Worm (Caenorhabditis elegans) whole organism, L2 larva: ENCODE results near the gene ugt-48.

Experiments
- C34F6.9 ChIP-seq: fragments of 150-350 bp; optimal IDR thresholded peaks from 2 replicates; lab custom pipeline; 2014; ENCODE audit warnings: missing biosample characterization, missing genetic modification characterization
- F13H6.1 ChIP-seq: sonication (generic microtip); optimal IDR thresholded peaks from 2 replicates; lab custom pipeline; 2016; ENCODE audit warnings: missing genetic modification characterization, missing compliant biosample characterization
- R02D3.7 ChIP-seq: fragments of 150-350 bp; optimal IDR thresholded peaks from 2 replicates; lab custom pipeline; 2014; ENCODE audit warnings: missing biosample characterization, missing genetic modification characterization
- Y55F3AM.14 ChIP-seq: fragments of 200-800 bp; sonication (Bioruptor generic); optimal IDR thresholded peaks from 2 replicates; lab custom pipeline; 2018; ENCODE audit warnings: mild to moderate bottlenecking, missing genetic modification characterization, missing compliant biosample characterization
- ZK546.5 ChIP-seq: sonication (generic microtip); optimal IDR thresholded peaks from 2 replicates; lab custom pipeline; 2017; ENCODE audit warnings: missing biosample characterization, missing genetic modification characterization
- ama-1 ChIP-seq: fragments of 150-350 bp; optimal IDR thresholded peaks from 2 replicates; lab custom pipeline; 2018; ENCODE audit warnings: inconsistent platforms
- blmp-1 ChIP-seq: sonication (generic microtip); optimal IDR thresholded peaks from 2 replicates; lab custom pipeline; 2017; ENCODE audit warnings: missing genetic modification characterization, mild to moderate bottlenecking, missing compliant biosample characterization, antibody characterized with exemption, moderate library complexity; ENCODE audit not compliant: insufficient read depth
- ceh-16 ChIP-seq: fragments of 150-350 bp; optimal IDR thresholded peaks from 2 replicates; lab custom pipeline; 2014; ENCODE audit warnings: missing biosample characterization, missing genetic modification characterization
- crh-2 ChIP-seq: sonication (generic microtip); optimal IDR thresholded peaks from 2 replicates; lab custom pipeline; 2017; ENCODE audit warnings: missing biosample characterization, missing genetic modification characterization
- dmd-4 ChIP-seq: sonication (generic microtip); optimal IDR thresholded peaks from 2 replicates; lab custom pipeline; 2017; ENCODE audit warnings: missing biosample characterization, missing genetic modification characterization
- egl-27 ChIP-seq: sonication (generic microtip); optimal IDR thresholded peaks from 3 replicates; lab custom pipeline; 2017; ENCODE audit warnings: missing biosample characterization, missing genetic modification reagents, missing genetic modification characterization
- elt-1 ChIP-seq: fragments of 150-350 bp; optimal IDR thresholded peaks from 2 replicates; lab custom pipeline; 2014; ENCODE audit warnings: missing biosample characterization, missing genetic modification characterization
- fos-1 ChIP-seq: fragments of 150-350 bp; optimal IDR thresholded peaks from 2 replicates; lab custom pipeline; 2014; ENCODE audit warnings: missing biosample characterization, missing genetic modification characterization
- lin-39 ChIP-seq: fragments of 150-350 bp; optimal IDR thresholded peaks from 2 replicates; lab custom pipeline; 2014; ENCODE audit warnings: missing biosample characterization, missing genetic modification reagents, missing genetic modification characterization
- lsy-2 ChIP-seq, 2 experiments: fragments of 150-350 bp in 1 of 2; sonication (generic microtip) in 1 of 2; optimal IDR thresholded peaks; 2 replicates each; lab custom pipeline; 2014 to 2017; ENCODE audit warnings: missing biosample characterization in 2 of 2, missing genetic modification characterization in 2 of 2
- mab-5 ChIP-seq: fragments of 150-350 bp; optimal IDR thresholded peaks from 2 replicates; lab custom pipeline; 2014; ENCODE audit warnings: missing biosample characterization, missing genetic modification characterization
- nhr-10 ChIP-seq: sonication (generic microtip); optimal IDR thresholded peaks from 2 replicates; lab custom pipeline; 2017; ENCODE audit warnings: missing biosample characterization, missing genetic modification characterization
- nhr-11 ChIP-seq: fragments of 150-350 bp; optimal IDR thresholded peaks from 2 replicates; lab custom pipeline; 2014; ENCODE audit warnings: missing biosample characterization, missing genetic modification characterization
- nhr-12 ChIP-seq: fragments of 150-350 bp; optimal IDR thresholded peaks from 2 replicates; lab custom pipeline; 2014; ENCODE audit warnings: missing biosample characterization, missing genetic modification characterization
- nhr-129 ChIP-seq: fragments of 150-350 bp; optimal IDR thresholded peaks from 2 replicates; lab custom pipeline; 2014; ENCODE audit warnings: missing biosample characterization, missing genetic modification characterization
- nhr-23 ChIP-seq: fragments of 150-350 bp; optimal IDR thresholded peaks from 2 replicates; lab custom pipeline; 2014; ENCODE audit warnings: missing biosample characterization, missing genetic modification reagents, missing genetic modification characterization
- nhr-237 ChIP-seq: fragments of 150-350 bp; optimal IDR thresholded peaks from 2 replicates; lab custom pipeline; 2014; ENCODE audit warnings: missing biosample characterization, missing genetic modification characterization
- nhr-25 ChIP-seq: fragments of 150-350 bp; sonication (generic microtip); optimal IDR thresholded peaks from 3 replicates; lab custom pipeline; 2014; ENCODE audit warnings: missing biosample characterization, missing genetic modification characterization
- nhr-6 ChIP-seq: fragments of 150-350 bp; optimal IDR thresholded peaks from 2 replicates; lab custom pipeline; 2014; ENCODE audit warnings: missing biosample characterization, missing genetic modification characterization
- nhr-77 ChIP-seq: fragments of 150-350 bp; optimal IDR thresholded peaks from 2 replicates; lab custom pipeline; 2014; ENCODE audit warnings: missing biosample characterization, missing genetic modification characterization
- skn-1 ChIP-seq: sonication (generic microtip); optimal IDR thresholded peaks from 2 replicates; lab custom pipeline; 2017; ENCODE audit warnings: missing biosample characterization, missing genetic modification characterization
- sma-3 ChIP-seq: sonication (generic microtip); optimal IDR thresholded peaks from 2 replicates; lab custom pipeline; 2016; ENCODE audit warnings: missing genetic modification reagents, missing genetic modification characterization, missing compliant biosample characterization
- sma-9 ChIP-seq, 2 experiments: fragments of 150-350 bp in 1 of 2; sonication (generic microtip) in 1 of 2; optimal IDR thresholded peaks; 2 replicates each; lab custom pipeline; 2014 to 2016; ENCODE audit warnings: missing genetic modification characterization in 2 of 2, mild to moderate bottlenecking in 1 of 2, missing biosample characterization in 1 of 2, missing compliant biosample characterization in 1 of 2, missing genetic modification reagents in 1 of 2, moderate library complexity in 1 of 2
- snpc-4 ChIP-seq: fragments of 150-350 bp; optimal IDR thresholded peaks from 2 replicates; lab custom pipeline; 2014; ENCODE audit warnings: missing biosample characterization, missing genetic modification characterization
- unc-55 ChIP-seq: fragments of 150-350 bp; sonication (generic microtip); optimal IDR thresholded peaks from 3 replicates; lab custom pipeline; 2014; ENCODE audit warnings: missing biosample characterization, missing genetic modification reagents, missing genetic modification characterization
- unc-62 ChIP-seq: fragments of 150-350 bp; optimal IDR thresholded peaks from 2 replicates; lab custom pipeline; 2014; ENCODE audit warnings: missing biosample characterization, missing genetic modification reagents, missing genetic modification characterization
- zag-1 ChIP-seq: fragments of 150-350 bp; optimal IDR thresholded peaks from 2 replicates; lab custom pipeline; 2014; ENCODE audit warnings: missing biosample characterization, missing genetic modification characterization
- ztf-1 ChIP-seq: fragments of 200-800 bp; sonication (Bioruptor generic); conservative IDR thresholded peaks from 2 replicates; pipeline ENCODE4 v1.3.6; 2022; ENCODE audit warnings: missing genetic modification characterization, missing compliant biosample characterization
- ztf-11 ChIP-seq: sonication (generic microtip); optimal IDR thresholded peaks from 2 replicates; lab custom pipeline; 2017; ENCODE audit warnings: missing biosample characterization, missing genetic modification characterization

ugt-48 gene

DNA sequence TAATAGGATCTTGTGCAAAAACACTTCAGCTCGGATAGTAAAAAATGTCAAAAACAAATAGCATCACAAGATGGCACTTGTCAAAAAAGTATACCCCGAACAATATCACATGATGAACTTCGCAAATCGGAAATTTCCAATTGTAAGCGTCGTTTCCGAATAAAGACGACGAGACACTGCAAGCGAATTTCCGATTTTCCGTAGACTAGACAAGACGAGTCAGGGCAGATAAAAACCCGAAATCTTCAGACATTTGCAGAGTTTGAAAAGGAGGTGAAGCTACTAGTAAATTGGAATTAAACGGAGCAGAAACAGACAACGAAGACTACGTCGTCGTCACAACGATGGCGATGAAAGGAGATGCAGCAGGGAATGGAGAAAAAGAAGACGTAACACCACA is 23.8 kb upstream of the ugt-48 start:
- TF ChIP-seq egl-27 (no peak), nhr-237 (tag; lab: Kevin White, UChicago) (no peak), dmd-4 (tag; lab: Kevin White, UChicago) (no peak), F13H6.1 (tag; lab: Kevin White, UChicago) (no peak), elt-1 (tag; lab: Kevin White, UChicago) (no peak)
- TF ChIP-seq, all 48 proteins: peak for 0

DNA sequence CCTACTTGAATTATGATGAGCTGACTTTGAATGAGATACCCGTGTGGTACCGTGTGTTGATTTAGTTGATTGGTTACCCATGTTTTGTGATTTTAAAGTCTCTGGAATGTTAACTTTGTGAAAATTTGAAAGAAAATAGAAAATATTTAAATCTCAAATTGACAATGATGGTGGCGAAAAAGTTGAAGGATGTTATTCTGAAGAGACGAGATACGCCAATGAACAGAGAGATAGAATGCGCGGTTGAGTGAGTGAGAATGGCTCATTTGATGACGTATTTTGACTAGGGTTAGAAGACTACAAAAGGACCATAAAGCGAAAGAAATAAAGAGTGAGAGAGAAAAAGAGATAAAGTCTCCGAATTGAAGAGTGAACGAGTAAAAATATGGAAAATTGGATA is 22.6 kb upstream of the ugt-48 start, which contains the start of gene glb-6:
glb-6 (minus strand) TSS at position 101 of the 400 bp plus-strand sequence.
- TF ChIP-seq blmp-1 (tag; lab: Kevin White, UChicago) = no peak
- no peak for TF ChIP-seq nhr-25 (tag; lab: Kevin White, UChicago)
- TF ChIP-seq nhr-6 (tag; lab: Kevin White, UChicago) = no peak
- TF ChIP-seq sma-9 (GFP tag; optimal IDR thresholded peaks at IDR 0.05; lab: Kevin White, UChicago) = no peak
- TF ChIP-seq sma-9 (tag; optimal IDR thresholded peaks at IDR 0.05; lab: Kevin White, UChicago) = no peak
- TF ChIP-seq ztf-1 (GFP tag; lab: Robert Waterston, UW) = no peak
- TF ChIP-seq ceh-16 (tag; lab: Kevin White, UChicago) = no peak
- no peak for TF ChIP-seq elt-1 (tag; lab: Kevin White, UChicago)
- TF ChIP-seq Y55F3AM.14 (GFP tag; lab: Kevin White, UChicago) = no peak
- no peak for TF ChIP-seq lsy-2 (tag; optimal IDR thresholded peaks at IDR 0.05; lab: Kevin White, UChicago)
- TF ChIP-seq mab-5 (tag; lab: Kevin White, UChicago) = no peak
- TF ChIP-seq nhr-129 (tag; lab: Kevin White, UChicago) = no peak

DNA sequence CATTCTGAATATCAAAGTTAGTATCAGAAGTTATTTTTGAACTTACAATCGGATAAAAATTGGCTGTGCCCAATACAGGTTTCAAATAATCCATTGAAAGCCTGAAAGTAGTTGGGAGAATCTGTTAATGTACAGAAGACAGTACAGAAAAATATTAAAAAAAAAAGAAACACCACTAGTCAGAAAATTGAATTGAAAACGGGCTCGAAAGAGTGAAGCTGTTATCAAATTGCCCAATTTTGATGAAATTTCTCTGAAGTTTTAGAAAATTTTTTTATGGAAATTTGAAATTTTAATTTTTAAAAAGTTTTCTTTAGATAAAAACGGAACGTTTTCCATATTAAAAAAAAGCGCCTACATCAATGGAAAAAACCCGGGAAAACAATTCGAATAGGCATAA is 19.3 kb upstream of the ugt-48 start, which contains the start of gene C18C4.7:
C18C4.7 (minus strand) TSS at position 101 of the 400 bp plus-strand sequence.
- TF ChIP-seq nhr-12 = no peak
- no peak for TF ChIP-seq ama-1 (lab: Kevin White, UChicago)
- TF ChIP-seq zag-1 (tag; lab: Kevin White, UChicago) = no peak
- no peak for TF ChIP-seq ceh-16 (tag; lab: Kevin White, UChicago)
- TF ChIP-seq nhr-77 (tag; lab: Kevin White, UChicago) = no peak
- TF ChIP-seq snpc-4 (tag; lab: Kevin White, UChicago) = no peak
- TF ChIP-seq nhr-10 (tag; lab: Kevin White, UChicago) = no peak
- TF ChIP-seq nhr-6 (tag; lab: Kevin White, UChicago) = no peak
- no peak for TF ChIP-seq crh-2
- TF ChIP-seq elt-1 (tag; lab: Kevin White, UChicago) = no peak
- TF ChIP-seq lin-39 (tag; lab: Kevin White, UChicago) = no peak
- no peak for TF ChIP-seq unc-62
- TF ChIP-seq ztf-1 (GFP tag; lab: Robert Waterston, UW) = no peak
- no peak for TF ChIP-seq C34F6.9
- no peak for TF ChIP-seq nhr-23 (tag; lab: Kevin White, UChicago)

DNA sequence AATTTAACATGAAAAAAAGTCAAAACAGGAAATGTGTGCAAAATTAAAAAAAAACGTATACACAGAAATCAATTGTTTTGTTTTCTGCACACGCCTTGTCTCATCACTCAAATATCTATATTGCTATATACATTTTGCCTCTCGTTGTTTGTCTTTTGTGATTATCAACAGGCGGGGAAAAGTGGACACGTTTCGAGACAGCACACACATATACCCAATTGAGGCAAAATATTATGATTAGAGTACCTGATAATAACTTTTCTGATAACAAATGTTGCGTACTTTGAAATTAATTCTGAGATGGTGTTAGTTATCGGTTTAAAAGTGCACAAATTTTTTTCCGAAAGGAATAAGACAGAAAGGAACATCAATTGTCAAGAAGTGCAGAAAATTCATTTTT is 12.0 kb upstream of the ugt-48 start:
- TF ChIP-seq nhr-23 (tag; lab: Kevin White, UChicago) (no peak), F13H6.1 (tag; lab: Kevin White, UChicago) (peak; percentile 0), crh-2 (peak; percentile 84), sma-9 (GFP tag; optimal IDR thresholded peaks at IDR 0.05; lab: Kevin White, UChicago) (peak; percentile 61), sma-9 (tag; optimal IDR thresholded peaks at IDR 0.05; lab: Kevin White, UChicago) (no peak), lin-39 (tag; lab: Kevin White, UChicago) (no peak), skn-1 (tag; lab: Kevin White, UChicago) (peak; percentile 53), nhr-77 (tag; lab: Kevin White, UChicago) (no peak), fos-1 (peak; percentile 96)

DNA sequence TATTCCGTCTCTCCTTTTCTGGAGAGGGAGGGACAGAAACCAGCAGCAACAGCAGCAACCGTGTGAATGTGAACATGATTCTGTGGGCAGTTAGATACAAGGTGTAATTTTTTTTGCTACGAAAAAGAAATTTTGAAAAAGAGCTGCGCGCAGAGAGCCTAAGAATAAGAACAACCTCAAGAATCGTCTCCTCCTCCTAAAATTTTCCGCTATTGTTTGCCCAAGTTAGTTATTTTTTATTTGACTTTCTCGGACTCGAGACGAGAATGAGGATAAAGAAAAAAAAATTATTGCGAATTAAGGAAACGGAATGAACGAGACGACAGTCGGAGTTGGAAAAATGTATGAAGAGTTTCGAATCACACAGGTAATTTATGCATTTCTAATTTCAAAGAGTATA is 10.7 kb upstream of the ugt-48 start, which contains the start of gene glb-5:
glb-5 (plus strand) TSS at position 301 of the 400 bp plus-strand sequence.
- no peak for TF ChIP-seq sma-3
- no peak for TF ChIP-seq nhr-11 (tag; lab: Kevin White, UChicago)
- no peak for TF ChIP-seq R02D3.7 (tag; lab: Kevin White, UChicago)
- TF ChIP-seq fos-1 = no peak
- TF ChIP-seq ztf-11 (tag; lab: Kevin White, UChicago) = no peak
- no peak for TF ChIP-seq unc-55 (GFP tag; lab: Kevin White, UChicago)
- no peak for TF ChIP-seq crh-2
- TF ChIP-seq nhr-23 (tag; lab: Kevin White, UChicago) = no peak
- no peak for TF ChIP-seq nhr-25 (tag; lab: Kevin White, UChicago)
- TF ChIP-seq lsy-2 (tag; optimal IDR thresholded peaks at IDR 0.05; lab: Kevin White, UChicago) = no peak
- no peak for TF ChIP-seq ZK546.5
- no peak for TF ChIP-seq elt-1 (tag; lab: Kevin White, UChicago)
- TF ChIP-seq Y55F3AM.14 (GFP tag; lab: Kevin White, UChicago) = no peak
- no peak for TF ChIP-seq ama-1 (lab: Kevin White, UChicago)
- TF ChIP-seq, all 48 proteins: peak for 0
